Worm (Caenorhabditis elegans) whole organism, young adult: Measurements from ENCODE around the gene ZK1073.2.

Experiments
- B0019.2 ChIP-seq: fragments of 200-800 bp; sonication (Bioruptor generic); conservative IDR thresholded peaks from 2 replicates; pipeline ENCODE4 v1.3.6; 2022; ENCODE audit warnings: missing genetic modification reagents, missing genetic modification characterization, missing compliant biosample characterization
- B0261.1 ChIP-seq: sonication (generic microtip); optimal IDR thresholded peaks from 2 replicates; lab custom pipeline; 2016; ENCODE audit warnings: mild to moderate bottlenecking, missing genetic modification characterization, moderate library complexity, missing compliant biosample characterization
- F22D6.2 ChIP-seq: sonication (generic microtip); optimal IDR thresholded peaks from 2 replicates; lab custom pipeline; 2016; ENCODE audit warnings: mild to moderate bottlenecking, missing genetic modification characterization, missing compliant biosample characterization
- F33H1.4 ChIP-seq: fragments of 200-800 bp; sonication (Bioruptor generic); IDR thresholded peaks from 2 replicates; pipeline ENCODE4 v1.3.6; 2022; ENCODE audit warnings: missing genetic modification reagents, missing genetic modification characterization, missing compliant biosample characterization
- F52B5.7 ChIP-seq: sonication (generic microtip); optimal IDR thresholded peaks from 2 replicates; lab custom pipeline; 2016; ENCODE audit warnings: mild to moderate bottlenecking, missing genetic modification characterization, missing compliant biosample characterization
- F57A8.1 ChIP-seq: fragments of 200-800 bp; sonication (Bioruptor generic); optimal IDR thresholded peaks from 2 replicates; lab custom pipeline; 2018; ENCODE audit warnings: mild to moderate bottlenecking, missing genetic modification characterization, moderate library complexity, missing compliant biosample characterization
- K11D2.4 ChIP-seq: fragments of 200-800 bp; sonication (Bioruptor generic); IDR thresholded peaks from 2 replicates; pipeline ENCODE4 v1.3.6; 2022; ENCODE audit warnings: missing genetic modification reagents, missing genetic modification characterization, missing compliant biosample characterization
- Y56A3A.18 ChIP-seq: fragments of 200-800 bp; sonication (Bioruptor generic); IDR thresholded peaks from 2 replicates; pipeline ENCODE4 v1.3.6; 2022; ENCODE audit warnings: missing genetic modification reagents, missing genetic modification characterization, missing compliant biosample characterization
- Y67H2A.10 ChIP-seq: fragments of 200-800 bp; sonication (Bioruptor generic); conservative IDR thresholded peaks from 2 replicates; pipeline ENCODE4 v1.3.6; 2022; ENCODE audit warnings: missing genetic modification reagents, missing genetic modification characterization, missing compliant biosample characterization
- Y79H2A.3 ChIP-seq: fragments of 200-800 bp; sonication (Bioruptor generic); conservative IDR thresholded peaks from 2 replicates; pipeline ENCODE4 v1.3.6; 2022; ENCODE audit warnings: missing genetic modification reagents, missing genetic modification characterization, missing compliant biosample characterization
- akir-1 ChIP-seq: fragments of 200-800 bp; sonication (Bioruptor generic); optimal IDR thresholded peaks from 2 replicates; lab custom pipeline; 2018; ENCODE audit warnings: mild to moderate bottlenecking, missing genetic modification characterization, moderate library complexity, missing compliant biosample characterization
- attf-3 ChIP-seq: fragments of 200-800 bp; sonication (Bioruptor generic); conservative IDR thresholded peaks from 2 replicates; pipeline ENCODE4 v1.3.6; 2022; ENCODE audit warnings: missing genetic modification reagents, missing genetic modification characterization, missing compliant biosample characterization
- bed-1 ChIP-seq: fragments of 200-800 bp; sonication (Bioruptor generic); IDR thresholded peaks from 2 replicates; pipeline ENCODE4 v1.3.6; 2022; ENCODE audit warnings: missing genetic modification reagents, missing genetic modification characterization, missing compliant biosample characterization
- bed-2 ChIP-seq: fragments of 200-800 bp; sonication (Bioruptor generic); IDR thresholded peaks from 2 replicates; pipeline ENCODE4 v1.3.6; 2022; ENCODE audit warnings: missing genetic modification reagents, missing genetic modification characterization, missing compliant biosample characterization
- ccch-3 ChIP-seq: fragments of 200-800 bp; sonication (Bioruptor generic); optimal IDR thresholded peaks from 2 replicates; lab custom pipeline; 2018; ENCODE audit warnings: mild to moderate bottlenecking, missing genetic modification characterization, missing compliant biosample characterization
- cebp-1 ChIP-seq, 2 experiments: fragments of 200-800 bp in 1 of 2; sonication (Bioruptor generic) in 1 of 2; sonication (generic microtip) in 1 of 2; IDR thresholded peaks in 1 of 2; optimal IDR thresholded peaks in 1 of 2; 2 replicates each; pipeline versions ENCODE4 v1.3.6 to Lab custom; 2017 to 2022; ENCODE audit warnings: missing compliant biosample characterization in 2 of 2, missing genetic modification characterization in 2 of 2, mild to moderate bottlenecking in 1 of 2, missing genetic modification reagents in 1 of 2, moderate library complexity in 1 of 2
- cebp-2 ChIP-seq: fragments of 200-800 bp; sonication (Bioruptor generic); IDR thresholded peaks from 2 replicates; pipeline ENCODE4 v1.3.6; 2022; ENCODE audit warnings: missing genetic modification characterization, missing compliant biosample characterization
- ceh-100 ChIP-seq: fragments of 200-800 bp; sonication (Bioruptor generic); IDR thresholded peaks from 2 replicates; pipeline ENCODE4 v1.3.6; 2022; ENCODE audit warnings: missing genetic modification reagents, missing genetic modification characterization, missing compliant biosample characterization
- ceh-58 ChIP-seq: fragments of 200-800 bp; sonication (Bioruptor generic); IDR thresholded peaks from 2 replicates; pipeline ENCODE4 v1.3.6; 2022; ENCODE audit warnings: missing genetic modification characterization, missing compliant biosample characterization
- chd-7 ChIP-seq: sonication (generic microtip); optimal IDR thresholded peaks from 2 replicates; lab custom pipeline; 2016; ENCODE audit warnings: mild to moderate bottlenecking, missing genetic modification characterization, moderate library complexity, missing compliant biosample characterization
- die-1 ChIP-seq: sonication (generic microtip); optimal IDR thresholded peaks from 2 replicates; lab custom pipeline; 2016; ENCODE audit warnings: missing genotype, mild to moderate bottlenecking, missing genetic modification characterization, missing compliant biosample characterization
- dpff-1 ChIP-seq: sonication (generic microtip); optimal IDR thresholded peaks from 2 replicates; lab custom pipeline; 2017; ENCODE audit warnings: mild to moderate bottlenecking, missing genetic modification characterization, missing compliant biosample characterization
- ekl-4 ChIP-seq: fragments of 200-800 bp; sonication (Bioruptor generic); IDR thresholded peaks from 2 replicates; pipeline ENCODE4 v1.3.6; 2022; ENCODE audit warnings: missing genetic modification reagents, missing genetic modification characterization, missing compliant biosample characterization
- ets-4 ChIP-seq: fragments of 200-800 bp; sonication (Bioruptor generic); optimal IDR thresholded peaks from 2 replicates; lab custom pipeline; 2018; ENCODE audit warnings: mild to moderate bottlenecking, missing genetic modification characterization, missing compliant biosample characterization
- fkh-3 ChIP-seq: sonication (generic microtip); optimal IDR thresholded peaks from 2 replicates; lab custom pipeline; 2016; ENCODE audit warnings: mild to moderate bottlenecking, missing genetic modification characterization, missing compliant biosample characterization
- him-1 ChIP-seq: sonication (generic microtip); optimal IDR thresholded peaks from 2 replicates; lab custom pipeline; 2016; ENCODE audit warnings: missing genotype, missing genetic modification reagents, missing genetic modification characterization, missing compliant biosample characterization
- hlh-12 ChIP-seq: sonication (generic microtip); optimal IDR thresholded peaks from 2 replicates; lab custom pipeline; 2016; ENCODE audit warnings: missing genetic modification characterization, missing compliant biosample characterization
- hmg-20 ChIP-seq: fragments of 200-800 bp; sonication (Bioruptor generic); IDR thresholded peaks from 2 replicates; pipeline ENCODE4 v1.3.6; 2022; ENCODE audit warnings: missing genetic modification reagents, missing genetic modification characterization, missing compliant biosample characterization
- hrde-1 ChIP-seq: sonication (generic microtip); optimal IDR thresholded peaks from 2 replicates; lab custom pipeline; 2016; ENCODE audit warnings: missing genetic modification characterization, mild to moderate bottlenecking, missing compliant biosample characterization, moderate library complexity, missing genotype, missing genetic modification reagents, borderline replicate concordance
- lin-35 ChIP-seq, 3 experiments: fragments of 150-350 bp in 2 of 3; sonication (generic microtip) in 1 of 3; optimal IDR thresholded peaks; 2 replicates each; lab custom pipeline; 2014 to 2018; ENCODE audit warnings: missing biosample characterization in 3 of 3, missing genetic modification characterization in 3 of 3, missing genetic modification reagents in 3 of 3
- lir-1 ChIP-seq: fragments of 200-800 bp; sonication (Bioruptor generic); conservative IDR thresholded peaks from 2 replicates; pipeline ENCODE4 v1.3.6; 2022; ENCODE audit warnings: missing genetic modification reagents, missing genetic modification characterization, missing compliant biosample characterization
- madf-10 ChIP-seq: sonication (generic microtip); optimal IDR thresholded peaks from 2 replicates; lab custom pipeline; 2016; ENCODE audit warnings: mild to moderate bottlenecking, missing genetic modification characterization, missing compliant biosample characterization
- mcd-1 ChIP-seq: fragments of 200-800 bp; sonication (Bioruptor generic); IDR thresholded peaks from 2 replicates; pipeline ENCODE4 v1.3.6; 2022; ENCODE audit warnings: missing genetic modification reagents, missing genetic modification characterization, missing compliant biosample characterization
- mes-4 ChIP-seq: sonication (generic microtip); optimal IDR thresholded peaks from 2 replicates; lab custom pipeline; 2016; ENCODE audit warnings: missing genotype, missing genetic modification characterization, missing compliant biosample characterization
- nhr-80 ChIP-seq: sonication (generic microtip); optimal IDR thresholded peaks from 2 replicates; lab custom pipeline; 2016; ENCODE audit warnings: missing genetic modification characterization, missing compliant biosample characterization
- nhr-90 ChIP-seq: sonication (generic microtip); optimal IDR thresholded peaks from 2 replicates; lab custom pipeline; 2016; ENCODE audit warnings: missing genotype, mild to moderate bottlenecking, missing genetic modification characterization, missing compliant biosample characterization
- rec-8 ChIP-seq, 2 experiments: sonication (generic microtip); optimal IDR thresholded peaks; 2 replicates each; lab custom pipeline; 2016; ENCODE audit warnings: mild to moderate bottlenecking in 2 of 2, missing genetic modification characterization in 2 of 2, missing genetic modification reagents in 2 of 2, missing genotype in 2 of 2, missing biosample characterization in 1 of 2, missing compliant biosample characterization in 1 of 2, moderate library complexity in 1 of 2
- rpc-1 ChIP-seq, 2 experiments: fragments of 150-350 bp in 1 of 2; sonication (generic microtip) in 1 of 2; optimal IDR thresholded peaks; 2 replicates each; lab custom pipeline; 2014 to 2018; ENCODE audit warnings: missing biosample characterization in 1 of 2, missing genetic modification characterization in 1 of 2, missing genetic modification reagents in 1 of 2, missing genotype in 1 of 2
- sdz-38 ChIP-seq: sonication (generic microtip); optimal IDR thresholded peaks from 2 replicates; lab custom pipeline; 2016; ENCODE audit warnings: missing genotype, missing genetic modification characterization, missing compliant biosample characterization
- sea-2 ChIP-seq: fragments of 200-800 bp; sonication (Bioruptor generic); IDR thresholded peaks from 2 replicates; pipeline ENCODE4 v1.3.6; 2022; ENCODE audit warnings: missing genetic modification characterization, missing compliant biosample characterization
- snpc-1.1 ChIP-seq: sonication (generic microtip); optimal IDR thresholded peaks from 2 replicates; lab custom pipeline; 2017; ENCODE audit warnings: missing genetic modification characterization, mild to moderate bottlenecking, missing compliant biosample characterization, antibody characterized with exemption, moderate library complexity, missing genotype, missing genetic modification reagents; ENCODE audit not compliant: insufficient read depth
- somi-1 ChIP-seq: fragments of 200-800 bp; sonication (Bioruptor generic); optimal IDR thresholded peaks from 2 replicates; lab custom pipeline; 2018; ENCODE audit warnings: mild to moderate bottlenecking, missing genetic modification characterization, missing compliant biosample characterization
- tbx-9 ChIP-seq: sonication (generic microtip); optimal IDR thresholded peaks from 2 replicates; lab custom pipeline; 2016; ENCODE audit warnings: borderline replicate concordance, missing genetic modification characterization, inconsistent platforms, missing compliant biosample characterization
- tlf-1 ChIP-seq: fragments of 200-800 bp; sonication (Bioruptor generic); optimal IDR thresholded peaks from 2 replicates; lab custom pipeline; 2018; ENCODE audit warnings: mild to moderate bottlenecking, missing genetic modification characterization, missing compliant biosample characterization
- unc-130 ChIP-seq: sonication (generic microtip); optimal IDR thresholded peaks from 2 replicates; lab custom pipeline; 2016; ENCODE audit warnings: missing genetic modification reagents, missing genetic modification characterization, missing compliant biosample characterization
- zfh-2 ChIP-seq: fragments of 200-800 bp; sonication (Bioruptor generic); conservative IDR thresholded peaks from 2 replicates; pipeline ENCODE4 v1.3.6; 2022; ENCODE audit warnings: missing genetic modification reagents, missing genetic modification characterization, missing compliant biosample characterization
- ztf-25 ChIP-seq: fragments of 200-800 bp; sonication (Bioruptor generic); IDR thresholded peaks from 2 replicates; pipeline ENCODE4 v1.3.6; 2022; ENCODE audit warnings: missing genetic modification reagents, missing genetic modification characterization, missing compliant biosample characterization

Gene ZK1073.2

DNA sequence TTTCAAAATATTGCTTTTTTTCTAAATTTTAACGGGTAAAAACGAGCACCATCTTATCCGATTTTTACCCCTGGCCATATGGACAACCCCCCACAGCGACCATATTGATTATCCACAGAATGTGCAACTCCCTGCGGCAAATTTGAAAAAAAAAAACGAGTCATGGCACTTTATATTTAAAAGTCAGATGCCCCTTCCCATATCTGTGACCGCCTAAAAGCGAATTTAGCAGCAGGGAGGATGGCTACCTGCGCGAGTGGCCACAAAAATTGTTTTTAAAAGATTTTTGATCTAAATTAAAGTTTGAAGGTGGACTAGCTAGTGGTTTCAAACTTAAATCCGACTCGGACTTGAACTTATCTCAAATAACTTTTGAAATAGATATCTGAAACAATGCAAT is 47.1 kb upstream of the ZK1073.2 start (continued):
- TF ChIP-seq snpc-1.1, result no peak
- peak; percentile 36 for TF ChIP-seq F33H1.4
- peak; percentile 85 for TF ChIP-seq ets-4
- TF ChIP-seq nhr-90 (tag; lab: Kevin White, UChicago), result peak; percentile 93
- TF ChIP-seq bed-2 (GFP tag; lab: Robert Waterston, UW), result peak; percentile 81; the same call in 1 of the 2 replicates
- no peak for TF ChIP-seq mes-4
- TF ChIP-seq mcd-1 (GFP tag; lab: Robert Waterston, UW), result peak; percentile 91
- TF ChIP-seq ceh-100 (GFP tag; lab: Robert Waterston, UW), result peak; percentile 71
- peak; percentile 90 for TF ChIP-seq zfh-2 (GFP tag; lab: Robert Waterston, UW)
- TF ChIP-seq cebp-1 (GFP tag; IDR thresholded peaks at IDR 0.05; lab: Robert Waterston, UW), result peak; percentile 53
- peak; percentile 97 for TF ChIP-seq cebp-1 (tag; optimal IDR thresholded peaks at IDR 0.05; lab: Kevin White, UChicago)
- peak; percentile 97 for TF ChIP-seq somi-1
- TF ChIP-seq cebp-2, result peak; percentile 99
- peak; percentile 93 for TF ChIP-seq ekl-4
- TF ChIP-seq Y56A3A.18 (GFP tag; lab: Robert Waterston, UW), result peak; percentile 99
- TF ChIP-seq bed-1 (GFP tag; lab: Robert Waterston, UW), result 0 out of 2 replicates have a peak, but pooled peaks have one; percentile 66
- no peak for TF ChIP-seq akir-1 (GFP tag; lab: Kevin White, UChicago)
- peak; percentile 91 for TF ChIP-seq F52B5.7 (tag; lab: Kevin White, UChicago)
- TF ChIP-seq ccch-3 (GFP tag; lab: Kevin White, UChicago), result peak; percentile 84
- TF ChIP-seq ztf-25 (GFP tag; lab: Robert Waterston, UW), result no peak
- TF ChIP-seq madf-10 (tag; lab: Kevin White, UChicago), result peak; percentile 97
- TF ChIP-seq hmg-20 (GFP tag; lab: Robert Waterston, UW), result peak; percentile 97
- TF ChIP-seq sdz-38 (tag; lab: Kevin White, UChicago), result no peak
- 0 out of 2 replicates have a peak, but pooled peaks have one; percentile 39 for TF ChIP-seq ceh-58 (GFP tag; lab: Robert Waterston, UW)
- peak; percentile 46 to 56 for TF ChIP-seq rec-8 (tag; optimal IDR thresholded peaks at IDR 0.05; lab: Kevin White, UChicago)
- peak; percentile 80; the same call in 1 of the 2 replicates for TF ChIP-seq sea-2 (GFP tag; lab: Robert Waterston, UW)
- TF ChIP-seq tbx-9 (tag; lab: Kevin White, UChicago), result no peak
- TF ChIP-seq dpff-1 (tag; lab: Kevin White, UChicago), result peak; percentile 92
- peak; percentile 11 for TF ChIP-seq unc-130 (GFP tag; lab: Kevin White, UChicago)
- no peak for TF ChIP-seq fkh-3 (tag; lab: Kevin White, UChicago)
- TF ChIP-seq him-1 (tag; lab: Kevin White, UChicago), result no peak
- peak; percentile 89 for TF ChIP-seq nhr-80 (tag; lab: Kevin White, UChicago)
- TF ChIP-seq F22D6.2 (tag; lab: Kevin White, UChicago), result peak; percentile 97
- TF ChIP-seq rpc-1 (optimal IDR thresholded peaks at IDR 0.05; lab: Kevin White, UChicago), result peak; percentile 26
- TF ChIP-seq rpc-1 (tag; optimal IDR thresholded peaks at IDR 0.05; lab: Kevin White, UChicago), result no peak
- TF ChIP-seq Y79H2A.3 (GFP tag; lab: Robert Waterston, UW), result no peak
- peak; percentile 80 for TF ChIP-seq F57A8.1 (GFP tag; lab: Kevin White, UChicago)
- peak in 2 of 3 experiments; percentile 72 to 98 for TF ChIP-seq lin-35 (GFP tag; optimal IDR thresholded peaks at IDR 0.05; lab: Kevin White, UChicago)
- no peak for TF ChIP-seq hrde-1 (tag; lab: Kevin White, UChicago)
- TF ChIP-seq B0019.2 (GFP tag; lab: Robert Waterston, UW), result no peak
- TF ChIP-seq Y67H2A.10, result peak; percentile 21; the same call in 1 of the 2 replicates
- TF ChIP-seq attf-3 (GFP tag; lab: Robert Waterston, UW), result peak; percentile 59
- TF ChIP-seq K11D2.4, result peak; percentile 99
- peak; percentile 92 for TF ChIP-seq chd-7 (tag; lab: Kevin White, UChicago)
- no peak for TF ChIP-seq hlh-12 (tag; lab: Kevin White, UChicago)
- TF ChIP-seq tlf-1 (GFP tag; lab: Kevin White, UChicago), result peak; percentile 97
- peak; percentile 89 for TF ChIP-seq lir-1 (GFP tag; lab: Robert Waterston, UW)
- peak; percentile 58 for TF ChIP-seq B0261.1 (tag; lab: Kevin White, UChicago)
- peak; percentile 12 for TF ChIP-seq die-1
